Fruit fly (Drosophila melanogaster) whole organism, embryonic: ENCODE results near the gene CG1889.

ENCODE experiments used
- Bdp1 ChIP-seq: fragments of 200-800 bp; sonication (Bioruptor generic); optimal IDR thresholded peaks from 3 replicates; lab custom pipeline; 2016; ENCODE audit warnings: missing biosample characterization, missing genetic modification characterization
- BtbVII ChIP-seq: fragments of 200-800 bp; sonication (Bioruptor generic); optimal IDR thresholded peaks from 3 replicates; lab custom pipeline; 2017; ENCODE audit warnings: missing biosample characterization, mild to moderate bottlenecking, missing genetic modification characterization
- CG1024 ChIP-seq: fragments of 200-800 bp; sonication (Bioruptor generic); IDR thresholded peaks from 2 replicates; pipeline ENCODE4 v1.3.6; 2022; ENCODE audit warnings: missing biosample characterization, missing genetic modification characterization
- CG10654 ChIP-seq: fragments of 200-800 bp; sonication (Bioruptor generic); optimal IDR thresholded peaks from 2 replicates; lab custom pipeline; 2016; ENCODE audit warnings: missing biosample characterization, missing genetic modification characterization
- CG11085 ChIP-seq: fragments of 200-800 bp; sonication (Bioruptor generic); IDR thresholded peaks from 2 replicates; pipeline ENCODE4 v1.3.6; 2022; ENCODE audit warnings: missing biosample characterization, missing genetic modification characterization
- CG12942 ChIP-seq: fragments of 200-800 bp; sonication (Bioruptor generic); optimal IDR thresholded peaks from 3 replicates; lab custom pipeline; 2016; ENCODE audit warnings: missing biosample characterization, missing genetic modification characterization
- CG14014 ChIP-seq: fragments of 200-800 bp; sonication (Bioruptor generic); IDR thresholded peaks from 2 replicates; pipeline ENCODE4 v1.3.6; 2022; ENCODE audit warnings: missing biosample characterization, missing genetic modification characterization
- CG14965 ChIP-seq: fragments of 200-800 bp; sonication (Bioruptor generic); optimal IDR thresholded peaks from 2 replicates; lab custom pipeline; 2016; ENCODE audit warnings: missing biosample characterization, missing genetic modification characterization, borderline replicate concordance
- CG15073 ChIP-seq: fragments of 200-800 bp; sonication (Bioruptor generic); optimal IDR thresholded peaks from 2 replicates; lab custom pipeline; 2016; ENCODE audit warnings: missing biosample characterization, missing genetic modification characterization
- CG16779 ChIP-seq: fragments of 200-800 bp; sonication (Bioruptor generic); IDR thresholded peaks from 2 replicates; pipeline ENCODE4 v1.3.6; 2022; ENCODE audit warnings: missing biosample characterization, missing genetic modification characterization
- CG16863 ChIP-seq: fragments of 200-800 bp; sonication (Bioruptor generic); optimal IDR thresholded peaks from 3 replicates; lab custom pipeline; 2016; ENCODE audit warnings: missing biosample characterization, missing genetic modification characterization
- CG3065 ChIP-seq: fragments of 200-800 bp; sonication (Bioruptor generic); optimal IDR thresholded peaks from 2 replicates; lab custom pipeline; 2016; ENCODE audit warnings: missing biosample characterization, missing genetic modification characterization
- CG31224 ChIP-seq: fragments of 200-800 bp; sonication (Bioruptor generic); IDR thresholded peaks from 2 replicates; pipeline ENCODE4 v1.3.6; 2022; ENCODE audit warnings: missing biosample characterization, missing genetic modification characterization
- CG31365 ChIP-seq: fragments of 200-800 bp; sonication (Bioruptor generic); optimal IDR thresholded peaks from 2 replicates; lab custom pipeline; 2018; ENCODE audit warnings: missing biosample characterization, mild to moderate bottlenecking, missing genetic modification characterization
- CG31441 ChIP-seq: fragments of 200-800 bp; sonication (Bioruptor generic); IDR thresholded peaks from 2 replicates; pipeline ENCODE4 v1.3.6; 2022; ENCODE audit warnings: missing biosample characterization, missing genetic modification characterization
- CG34224 ChIP-seq: fragments of 200-800 bp; sonication (Bioruptor generic); IDR thresholded peaks from 3 replicates; pipeline ENCODE4 v1.3.6; 2022; ENCODE audit warnings: missing biosample characterization, missing genetic modification characterization; ENCODE audit not compliant: partially characterized antibody
- CG4424 ChIP-seq: fragments of 200-800 bp; sonication (Bioruptor generic); optimal IDR thresholded peaks from 3 replicates; lab custom pipeline; 2016; ENCODE audit warnings: missing biosample characterization, missing genetic modification characterization
- CG4707 ChIP-seq: fragments of 200-800 bp; sonication (Bioruptor generic); optimal IDR thresholded peaks from 2 replicates; lab custom pipeline; 2018; ENCODE audit warnings: missing biosample characterization, mild to moderate bottlenecking, missing genetic modification characterization, moderate library complexity
- CG7357 ChIP-seq: fragments of 200-800 bp; sonication (Bioruptor generic); IDR thresholded peaks from 3 replicates; pipeline ENCODE4 v1.3.6; 2022; ENCODE audit warnings: missing biosample characterization, missing genetic modification characterization
- CG7987 ChIP-seq: fragments of 200-800 bp; sonication (Bioruptor generic); optimal IDR thresholded peaks from 2 replicates; lab custom pipeline; 2018; ENCODE audit warnings: missing biosample characterization, mild to moderate bottlenecking, missing genetic modification characterization, moderate library complexity
- CG8359 ChIP-seq: fragments of 200-800 bp; sonication (Bioruptor generic); optimal IDR thresholded peaks from 2 replicates; lab custom pipeline; 2017; ENCODE audit warnings: missing biosample characterization, mild to moderate bottlenecking, missing genetic modification characterization, borderline replicate concordance
- Dad ChIP-seq: fragments of 200-800 bp; sonication (Bioruptor generic); optimal IDR thresholded peaks from 3 replicates; lab custom pipeline; 2016; ENCODE audit warnings: missing biosample characterization, missing genetic modification characterization
- Dip2 ChIP-seq: fragments of 200-800 bp; sonication (Bioruptor generic); IDR thresholded peaks from 2 replicates; pipeline ENCODE4 v1.3.6; 2022; ENCODE audit warnings: missing biosample characterization, missing genetic modification characterization
- E2f2 ChIP-seq: fragments of 200-800 bp; sonication (Bioruptor generic); IDR thresholded peaks from 2 replicates; pipeline ENCODE4 v1.3.6; 2022; ENCODE audit warnings: missing biosample characterization, missing genetic modification characterization
- Ets65A ChIP-seq: fragments of 200-800 bp; sonication (Bioruptor generic); peaks from one replicate; lab custom pipeline; 2016; ENCODE audit warnings: missing biosample characterization, missing genetic modification characterization
- Gsc ChIP-seq: fragments of 200-800 bp; sonication (Bioruptor generic); IDR thresholded peaks from 2 replicates; pipeline ENCODE4 v1.3.6; 2022; ENCODE audit warnings: missing biosample characterization, missing genetic modification characterization
- Gug ChIP-seq: fragments of 200-800 bp; sonication (Bioruptor generic); IDR thresholded peaks from 4 replicates; pipeline ENCODE4 v1.3.6; 2022; ENCODE audit warnings: missing biosample characterization, missing genetic modification characterization
- Hr3 ChIP-seq: fragments of 200-800 bp; sonication (Bioruptor generic); optimal IDR thresholded peaks from 3 replicates; lab custom pipeline; 2016; ENCODE audit warnings: missing biosample characterization, missing genetic modification characterization
- Hsf ChIP-seq: fragments of 200-800 bp; sonication (Bioruptor generic); optimal IDR thresholded peaks from 3 replicates; lab custom pipeline; 2016; ENCODE audit warnings: missing biosample characterization, missing genetic modification characterization
- Lim3 ChIP-seq: fragments of 200-800 bp; sonication (Bioruptor generic); IDR thresholded peaks from 2 replicates; pipeline ENCODE4 v1.3.6; 2022; ENCODE audit warnings: missing biosample characterization, missing genetic modification characterization
- MBD-R2 ChIP-seq: fragments of 200-800 bp; sonication (Bioruptor generic); IDR thresholded peaks from 2 replicates; pipeline ENCODE4 v1.3.6; 2022; ENCODE audit warnings: missing biosample characterization, missing genetic modification characterization
- MESR4 ChIP-seq: fragments of 200-800 bp; sonication (Bioruptor generic); optimal IDR thresholded peaks from 2 replicates; lab custom pipeline; 2018; ENCODE audit warnings: missing biosample characterization, mild to moderate bottlenecking, missing genetic modification characterization, moderate library complexity
- Rfx ChIP-seq: fragments of 200-800 bp; sonication (Bioruptor generic); IDR thresholded peaks from 2 replicates; pipeline ENCODE4 v1.3.6; 2022; ENCODE audit warnings: missing biosample characterization, missing genetic modification characterization
- Sin3A ChIP-seq: fragments of >200 bp; optimal IDR thresholded peaks from 2 replicates; lab custom pipeline; 2018
- Xbp1 ChIP-seq: fragments of 200-800 bp; sonication (Bioruptor generic); optimal IDR thresholded peaks from 3 replicates; lab custom pipeline; 2016; ENCODE audit warnings: missing biosample characterization, mild to moderate bottlenecking, missing genetic modification characterization
- al ChIP-seq: fragments of 200-800 bp; sonication (Bioruptor generic); IDR thresholded peaks from 2 replicates; pipeline ENCODE4 v1.3.6; 2022; ENCODE audit warnings: missing biosample characterization, missing genetic modification characterization
- disco-r ChIP-seq: fragments of 200-800 bp; sonication (Bioruptor generic); optimal IDR thresholded peaks from 2 replicates; lab custom pipeline; 2016; ENCODE audit warnings: missing biosample characterization, missing genetic modification characterization
- eyg ChIP-seq: fragments of 200-800 bp; sonication (Bioruptor generic); optimal IDR thresholded peaks from 3 replicates; lab custom pipeline; 2016; ENCODE audit warnings: missing biosample characterization, missing genetic modification characterization
- grau ChIP-seq: fragments of 200-800 bp; optimal IDR thresholded peaks from 3 replicates; lab custom pipeline; 2019; ENCODE audit warnings: missing biosample characterization, mild to moderate bottlenecking, missing genetic modification characterization, moderate library complexity
- her ChIP-seq: fragments of 200-800 bp; sonication (Bioruptor generic); optimal IDR thresholded peaks from 2 replicates; lab custom pipeline; 2016; ENCODE audit warnings: missing biosample characterization, missing genetic modification characterization
- knrl ChIP-seq: fragments of 200-800 bp; sonication (Bioruptor generic); IDR thresholded peaks from 3 replicates; pipeline ENCODE4 v1.3.6; 2022; ENCODE audit warnings: missing biosample characterization, missing genetic modification characterization; ENCODE audit not compliant: partially characterized antibody
- lab ChIP-seq: fragments of 200-800 bp; sonication (Bioruptor generic); optimal IDR thresholded peaks from 3 replicates; lab custom pipeline; 2017; ENCODE audit warnings: missing biosample characterization, missing genetic modification characterization, mild to moderate bottlenecking, moderate library complexity, missing genetic modification reagents
- lilli ChIP-seq: fragments of 200-800 bp; sonication (Bioruptor generic); optimal IDR thresholded peaks from 3 replicates; lab custom pipeline; 2016; ENCODE audit warnings: missing biosample characterization, missing genetic modification characterization
- nau ChIP-seq: fragments of 200-800 bp; sonication (Bioruptor generic); optimal IDR thresholded peaks from 3 replicates; lab custom pipeline; 2017; ENCODE audit warnings: missing biosample characterization, mild to moderate bottlenecking, missing genetic modification characterization, missing genetic modification reagents
- nom ChIP-seq: fragments of 200-800 bp; sonication (Bioruptor generic); optimal IDR thresholded peaks from 2 replicates; lab custom pipeline; 2017; ENCODE audit warnings: missing biosample characterization, missing genetic modification characterization, mild to moderate bottlenecking, moderate library complexity, missing genetic modification reagents
- pzg ChIP-seq: fragments of 200-800 bp; sonication (Bioruptor generic); optimal IDR thresholded peaks from 3 replicates; lab custom pipeline; 2018; ENCODE audit warnings: missing biosample characterization, mild to moderate bottlenecking, missing genetic modification characterization, moderate library complexity
- row ChIP-seq: fragments of 200-800 bp; sonication (Bioruptor generic); IDR thresholded peaks from 3 replicates; pipeline ENCODE4 v1.3.6; 2022; ENCODE audit warnings: missing biosample characterization, missing genetic modification characterization
- ssp ChIP-seq: fragments of 200-800 bp; sonication (Bioruptor generic); IDR thresholded peaks from 2 replicates; pipeline ENCODE4 v1.3.6; 2022; ENCODE audit warnings: missing biosample characterization, missing genetic modification characterization
- tx ChIP-seq: fragments of 200-800 bp; sonication (Bioruptor generic); optimal IDR thresholded peaks from 2 replicates; lab custom pipeline; 2016; ENCODE audit warnings: missing biosample characterization, missing genetic modification characterization
- zfh1 ChIP-seq: fragments of 200-800 bp; sonication (Bioruptor generic); IDR thresholded peaks from 3 replicates; pipeline ENCODE4 v1.3.6; 2022; ENCODE audit warnings: missing biosample characterization, missing genetic modification characterization

Gene CG1889

DNA sequence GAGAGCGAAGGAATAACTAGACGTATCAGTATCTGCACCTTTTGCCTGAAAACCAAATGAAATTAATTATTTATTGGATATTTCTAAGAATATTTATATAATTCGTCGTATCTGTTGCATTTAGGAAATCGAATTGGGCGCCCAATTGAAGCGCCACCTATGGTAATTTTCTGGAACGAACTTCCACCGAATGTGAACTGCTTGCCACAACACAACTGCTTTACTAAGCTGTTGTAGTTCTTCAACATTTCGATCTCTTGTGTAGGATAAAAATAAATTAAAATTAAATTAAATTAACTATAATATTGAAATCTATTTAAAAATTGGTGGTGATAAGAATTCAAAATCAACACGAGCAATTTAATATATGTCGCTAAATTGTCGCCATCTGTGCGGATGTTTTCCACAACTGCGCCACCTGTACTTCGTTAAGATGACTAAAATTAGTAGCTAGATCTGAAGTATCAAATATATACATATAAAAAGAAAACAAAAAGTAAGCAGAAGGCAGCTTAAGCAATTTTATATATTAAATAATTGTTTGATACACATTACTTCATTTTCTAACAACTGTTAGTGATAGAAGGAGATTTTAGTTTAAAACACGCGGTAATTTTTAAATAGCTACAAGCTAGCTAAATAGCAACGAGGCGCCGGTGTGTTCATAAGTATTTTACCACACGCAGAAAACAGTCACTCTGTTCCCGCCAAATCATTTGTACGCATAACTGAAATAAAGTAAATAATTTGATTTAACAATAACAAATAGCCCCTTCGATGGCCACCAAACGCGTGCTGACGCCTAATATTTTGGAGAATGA is 45.0 kb downstream of the CG1889 start, which contains the start of gene Dna2 (continued):
- TF ChIP-seq grau (tag; lab: Kevin White, UChicago) (peak; percentile 25), Gsc (GFP tag; lab: Robert Waterston, UW) (no peak), CG1024 (GFP tag; lab: Robert Waterston, UW) (no peak), pzg (GFP tag; lab: Kevin White, UChicago) (peak; percentile 16), tx (no peak), MESR4 (GFP tag; lab: Kevin White, UChicago) (no peak), CG31441 (0 out of 2 replicates have a peak, but pooled peaks have one; percentile 22), Dad (GFP tag; lab: Kevin White, UChicago) (no peak), CG14965 (GFP tag; lab: Kevin White, UChicago) (no peak), CG4707 (GFP tag; lab: Kevin White, UChicago) (no peak), Hr3 (GFP tag; lab: Kevin White, UChicago) (peak; percentile 23), CG12942 (GFP tag; lab: Kevin White, UChicago) (no peak), row (GFP tag; lab: Robert Waterston, UW) (peak; percentile 23; the same call in 1 of the 3 replicates), nau (GFP tag; lab: Kevin White, UChicago) (no peak), BtbVII (GFP tag; lab: Kevin White, UChicago) (no peak), Hsf (peak; percentile 1), CG8359 (no peak), CG4424 (GFP tag; lab: Kevin White, UChicago) (peak; percentile 11), Dip2 (GFP tag; lab: Robert Waterston, UW) (peak; percentile 92), disco-r (GFP tag; lab: Kevin White, UChicago) (no peak), CG34224 (GFP tag; lab: Robert Waterston, UW) (no peak), CG7357 (GFP tag; lab: Robert Waterston, UW) (no peak), nom (GFP tag; lab: Kevin White, UChicago) (no peak), CG7987 (GFP tag; lab: Kevin White, UChicago) (no peak), MBD-R2 (GFP tag; lab: Robert Waterston, UW) (peak; percentile 17; the same call in 1 of the 2 replicates), CG10654 (GFP tag; lab: Kevin White, UChicago) (no peak), zfh1 (0 out of 3 replicates have a peak, but pooled peaks have one; percentile 32), Sin3A (lab: Kevin White, UChicago) (peak; percentile 23), CG15073 (no peak), CG16779 (GFP tag; lab: Robert Waterston, UW) (no peak), ssp (GFP tag; lab: Robert Waterston, UW) (0 out of 2 replicates have a peak, but pooled peaks have one; percentile 23), CG16863 (GFP tag; lab: Kevin White, UChicago) (no peak), CG31365 (tag; lab: Kevin White, UChicago) (peak; percentile 95), Rfx (peak; percentile 41; the same call in 1 of the 2 replicates), Bdp1 (GFP tag; lab: Kevin White, UChicago) (no peak), her (GFP tag; lab: Kevin White, UChicago) (no peak), CG31224 (GFP tag; lab: Robert Waterston, UW) (no peak), lab (no peak), CG11085 (GFP tag; lab: Robert Waterston, UW) (no peak), Ets65A (GFP tag; lab: Kevin White, UChicago) (peak; percentile 85), CG3065 (no peak), Lim3 (GFP tag; lab: Robert Waterston, UW) (no peak), Xbp1 (peak; percentile 46), al (GFP tag; lab: Robert Waterston, UW) (no peak), Gug (0 out of 4 replicates have a peak, but pooled peaks have one; percentile 26), knrl (peak; percentile 34; the same call in 1 of the 3 replicates), E2f2 (GFP tag; lab: Robert Waterston, UW) (peak; percentile 86), CG14014 (no peak), eyg (GFP tag; lab: Kevin White, UChicago) (no peak), lilli (GFP tag; lab: Kevin White, UChicago) (no peak)
